Worm (Caenorhabditis elegans): ENCODE data around the gene emc-1.
"Not testable (repeated sequence)": the region's sequence is repeated elsewhere in the genome, so short reads cannot be mapped to it uniquely, and the experiment has no call there.

- not testable (repeated sequence) for TF ChIP-seq duxl-1 (tag; optimal IDR thresholded peaks at IDR 0.05; ENCODE audit: poor library complexity); nhr-237 (tag; optimal IDR thresholded peaks at IDR 0.05)
Measured at ce11 chrII:1453209-1453608, 46.9 kb downstream of the emc-1 start.

Measured in whole organism, L4 larva.